Worm (Caenorhabditis elegans) whole organism, L4/young adult: ENCODE results near the gene F10A3.17.

ENCODE experiments used
- dao-5 ChIP-seq: sonication (generic microtip); optimal IDR thresholded peaks from 2 replicates; lab custom pipeline; 2016; ENCODE audit warnings: missing genotype, missing genetic modification characterization, moderate library complexity, missing compliant biosample characterization
- him-1 ChIP-seq: sonication (generic microtip); optimal IDR thresholded peaks from 2 replicates; lab custom pipeline; 2016; ENCODE audit warnings: missing genotype, missing genetic modification reagents, missing genetic modification characterization, missing compliant biosample characterization

DNA sequence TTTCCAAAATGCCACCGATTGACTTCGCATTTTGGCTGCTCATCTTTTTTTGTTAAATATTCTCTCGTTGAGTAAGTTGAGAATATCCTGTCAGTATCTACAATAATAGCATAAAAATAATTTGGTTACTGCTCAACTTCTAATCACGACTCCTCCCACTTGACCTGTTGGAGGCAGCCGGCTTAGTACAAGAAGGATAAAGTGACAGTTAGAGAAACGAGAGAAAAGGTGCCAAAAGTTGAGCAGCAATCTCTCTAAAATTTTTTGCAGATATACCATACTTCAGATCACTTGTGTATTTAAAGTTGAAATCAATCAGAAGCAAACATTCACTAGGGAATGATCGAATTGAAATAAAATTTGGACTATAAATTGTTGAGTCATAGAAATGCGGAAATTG is 34.8 kb downstream of the F10A3.17 start, which contains the start of gene nhr-111:
- TF ChIP-seq him-1 (no peak), dao-5 (tag; lab: Kevin White, UChicago) (no peak)
